Worm (Caenorhabditis elegans): ENCODE measurements around the gene Y97E10AR.3.
A peak's percentile ranks its signal among the peaks of the same experiment; 100 is the strongest.

Y97E10AR.3 gene

ce11 chrV:7980993-7981595 is 26.2 kb downstream of the Y97E10AR.3 start, which contains the start of gene F26D11.1:
Gene F26D11.1 (plus strand): TSS chrV:7981545.
- TF ChIP-seq ref-2 (tag; optimal IDR thresholded peaks at IDR 0.05) (no peak), lim-6 (tag; optimal IDR thresholded peaks at IDR 0.05) (no peak), ceh-24 (tag; optimal IDR thresholded peaks at IDR 0.05) (no peak), odd-2 (tag; optimal IDR thresholded peaks at IDR 0.05) (no peak), hlh-30 (tag; optimal IDR thresholded peaks at IDR 0.05; ENCODE audit: insufficient read depth) (no peak), ttx-3 (tag; optimal IDR thresholded peaks at IDR 0.05) (no peak), ama-1 (optimal IDR thresholded peaks at IDR 0.05) (no peak), pat-9 (tag; optimal IDR thresholded peaks at IDR 0.05) (no peak)

DNA sequence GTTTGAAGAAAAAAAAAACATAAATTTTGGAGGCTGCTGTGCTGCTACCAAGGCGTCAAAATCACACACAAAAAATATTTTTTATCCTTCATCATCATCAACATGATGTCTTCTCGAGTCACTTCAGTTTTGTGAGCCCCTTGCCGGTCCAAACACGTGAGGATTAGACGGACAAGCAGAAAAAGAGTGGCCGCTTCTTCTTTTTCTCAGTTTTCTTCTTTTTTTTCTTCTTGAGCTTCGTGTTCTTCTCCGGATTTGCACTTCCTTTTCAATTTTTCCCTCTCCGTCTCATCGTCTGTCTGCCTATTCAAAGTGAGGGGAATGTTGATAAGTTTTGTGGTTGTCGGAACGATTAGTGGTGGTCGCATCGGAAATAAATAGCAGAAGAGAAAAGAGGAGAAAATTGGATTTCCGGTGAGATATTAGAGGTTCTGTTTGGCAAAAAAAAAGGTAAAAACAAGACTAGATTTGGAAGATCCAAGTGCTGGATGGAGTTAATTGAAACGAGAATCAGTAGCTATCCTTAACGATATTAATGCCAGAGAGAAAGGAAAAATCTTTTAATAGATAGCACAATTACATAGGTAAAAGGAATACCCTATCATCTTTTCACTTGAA is 26.8 kb downstream of the Y97E10AR.3 start:
- no peak for TF ChIP-seq F13H6.1 (tag; optimal IDR thresholded peaks at IDR 0.05)
- TF ChIP-seq ttx-3 (tag; optimal IDR thresholded peaks at IDR 0.05) = no peak
- peak; percentile 62 for TF ChIP-seq unc-42 (tag; optimal IDR thresholded peaks at IDR 0.05)

DNA sequence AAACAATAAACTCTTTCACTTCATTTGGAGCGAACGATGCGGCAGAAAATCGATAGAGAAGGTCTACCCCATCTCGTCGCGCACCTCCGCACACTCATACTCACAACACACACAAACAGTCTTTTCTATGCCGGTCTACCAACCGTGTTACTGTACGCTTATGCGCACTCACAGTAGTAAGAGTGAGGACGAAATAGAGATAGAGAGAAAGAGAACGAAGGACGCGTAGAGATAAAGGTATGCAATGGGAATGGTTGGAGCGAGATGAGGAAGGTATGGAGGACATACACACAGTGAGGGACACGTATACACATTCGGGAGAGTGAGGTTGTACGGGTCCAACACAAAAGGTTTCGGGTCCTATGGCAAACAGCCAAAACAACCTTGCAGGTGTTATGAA is 28.5 kb downstream of the Y97E10AR.3 start:
- TF ChIP-seq hlh-15 (tag; optimal IDR thresholded peaks at IDR 0.05) (no peak), K02D7.2 (tag; optimal IDR thresholded peaks at IDR 0.05) (no peak), sox-4 (tag; optimal IDR thresholded peaks at IDR 0.05) (no peak), tbx-7 (tag; optimal IDR thresholded peaks at IDR 0.05) (no peak), pha-4 (tag; optimal IDR thresholded peaks at IDR 0.05) (no peak), hlh-30 (tag; optimal IDR thresholded peaks at IDR 0.05; ENCODE audit: insufficient read depth) (no peak), sox-2 (GFP tag; IDR thresholded peaks at IDR 0.05) (no peak), fkh-10 (GFP tag; optimal IDR thresholded peaks at IDR 0.05) (no peak), C08G9.2 (tag; optimal IDR thresholded peaks at IDR 0.05) (no peak), ceh-18 (tag; optimal IDR thresholded peaks at IDR 0.05) (peak; percentile 11), dve-1 (tag; optimal IDR thresholded peaks at IDR 0.05) (no peak), elt-2 (tag; optimal IDR thresholded peaks at IDR 0.05) (peak; percentile 12), ceh-45 (GFP tag; IDR thresholded peaks at IDR 0.05) (no peak), pax-1 (tag; optimal IDR thresholded peaks at IDR 0.05) (no peak), ceh-34 (tag; optimal IDR thresholded peaks at IDR 0.05) (peak; percentile 14), ceh-48 (tag; optimal IDR thresholded peaks at IDR 0.05) (no peak), madf-2 (tag; optimal IDR thresholded peaks at IDR 0.05) (peak; percentile 26), hlh-13 (GFP tag; optimal IDR thresholded peaks at IDR 0.05) (no peak), pqm-1 (tag; optimal IDR thresholded peaks at IDR 0.05) (no peak), hlh-6 (tag; optimal IDR thresholded peaks at IDR 0.05) (peak; percentile 28), ref-2 (tag; optimal IDR thresholded peaks at IDR 0.05) (peak; percentile 69), C38D4.7 (GFP tag; optimal IDR thresholded peaks at IDR 0.05) (no peak), nfya-1 (tag; optimal IDR thresholded peaks at IDR 0.05) (peak; percentile 48), odd-2 (tag; optimal IDR thresholded peaks at IDR 0.05) (no peak), ceh-9 (tag; optimal IDR thresholded peaks at IDR 0.05) (no peak), tbx-2 (tag; optimal IDR thresholded peaks at IDR 0.05) (peak; percentile 37), unc-55 (GFP tag; optimal IDR thresholded peaks at IDR 0.05) (no peak), ahr-1 (tag; optimal IDR thresholded peaks at IDR 0.05) (no peak), ztf-16 (tag; optimal IDR thresholded peaks at IDR 0.05) (no peak), mec-3 (tag; optimal IDR thresholded peaks at IDR 0.05; ENCODE audit: borderline replicate concordance) (no peak), F13H6.1 (tag; optimal IDR thresholded peaks at IDR 0.05) (no peak), ceh-19 (GFP tag; optimal IDR thresholded peaks at IDR 0.05) (no peak), zip-5 (tag; optimal IDR thresholded peaks at IDR 0.05) (no peak), che-1 (tag; optimal IDR thresholded peaks at IDR 0.05) (no peak), ceh-14 (tag; optimal IDR thresholded peaks at IDR 0.05) (no peak), elt-4 (tag; optimal IDR thresholded peaks at IDR 0.05) (no peak), ceh-30 (tag; optimal IDR thresholded peaks at IDR 0.05) (no peak), syd-9 (tag; optimal IDR thresholded peaks at IDR 0.05) (no peak), nhr-232 (tag; optimal IDR thresholded peaks at IDR 0.05) (no peak), Y22D7AL.16 (tag; optimal IDR thresholded peaks at IDR 0.05) (no peak), ets-4 (tag; optimal IDR thresholded peaks at IDR 0.05) (no peak), fax-1 (tag; optimal IDR thresholded peaks at IDR 0.05) (no peak)
